Worm (Caenorhabditis elegans) whole organism, young adult: ENCODE results near the gene ZK856.16.

Experiments
- F23B12.7 ChIP-seq: sonication (generic microtip); optimal IDR thresholded peaks from 2 replicates; lab custom pipeline; 2017; ENCODE audit warnings: missing genetic modification characterization, mild to moderate bottlenecking, missing compliant biosample characterization, antibody characterized with exemption, moderate library complexity; ENCODE audit not compliant: insufficient read depth
- F49E8.2 ChIP-seq: sonication (generic microtip); optimal IDR thresholded peaks from 3 replicates; lab custom pipeline; 2017; ENCODE audit warnings: missing genetic modification characterization, mild to moderate bottlenecking, missing compliant biosample characterization, antibody characterized with exemption, moderate library complexity; ENCODE audit not compliant: insufficient read depth
- K11D2.4 ChIP-seq: fragments of 200-800 bp; sonication (Bioruptor generic); IDR thresholded peaks from 2 replicates; pipeline ENCODE4 v1.3.6; 2022; ENCODE audit warnings: missing genetic modification reagents, missing genetic modification characterization, missing compliant biosample characterization
- ceh-58 ChIP-seq: fragments of 200-800 bp; sonication (Bioruptor generic); IDR thresholded peaks from 2 replicates; pipeline ENCODE4 v1.3.6; 2022; ENCODE audit warnings: missing genetic modification characterization, missing compliant biosample characterization
- lin-40 ChIP-seq: sonication (generic microtip); optimal IDR thresholded peaks from 2 replicates; lab custom pipeline; 2016; ENCODE audit warnings: missing genetic modification characterization, mild to moderate bottlenecking, missing compliant biosample characterization, missing genotype, missing genetic modification reagents
- nfya-1 ChIP-seq: sonication (generic microtip); optimal IDR thresholded peaks from 2 replicates; lab custom pipeline; 2017; ENCODE audit warnings: antibody characterized with exemption, missing compliant biosample characterization, missing genetic modification characterization, borderline replicate concordance; ENCODE audit not compliant: insufficient read depth
- pha-4 ChIP-seq: fragments of 150-350 bp; sonication (generic microtip); optimal IDR thresholded peaks from 2 replicates; lab custom pipeline; 2014; ENCODE audit warnings: missing biosample characterization, missing genetic modification reagents, missing genetic modification characterization
- snpc-4 ChIP-seq, 5 experiments: fragments of 150-350 bp in 1 of 5; sonication (generic microtip) in 4 of 5; optimal IDR thresholded peaks; 2 replicates each; lab custom pipeline; 2014 to 2018; ENCODE audit warnings: missing genetic modification characterization in 5 of 5, missing biosample characterization in 3 of 5, antibody characterized with exemption in 2 of 5, mild to moderate bottlenecking in 2 of 5, missing compliant biosample characterization in 2 of 5, missing genotype in 2 of 5, moderate library complexity in 2 of 5, missing genetic modification reagents in 1 of 5
- tlf-1 ChIP-seq: fragments of 200-800 bp; sonication (Bioruptor generic); optimal IDR thresholded peaks from 2 replicates; lab custom pipeline; 2018; ENCODE audit warnings: mild to moderate bottlenecking, missing genetic modification characterization, missing compliant biosample characterization
- unc-62 ChIP-seq: fragments of 150-350 bp; optimal IDR thresholded peaks from 2 replicates; lab custom pipeline; 2014; ENCODE audit warnings: missing biosample characterization, missing genetic modification reagents, missing genetic modification characterization
- ztf-26 ChIP-seq: sonication (generic microtip); optimal IDR thresholded peaks from 2 replicates; lab custom pipeline; 2017; ENCODE audit warnings: missing genetic modification characterization, missing compliant biosample characterization

DNA sequence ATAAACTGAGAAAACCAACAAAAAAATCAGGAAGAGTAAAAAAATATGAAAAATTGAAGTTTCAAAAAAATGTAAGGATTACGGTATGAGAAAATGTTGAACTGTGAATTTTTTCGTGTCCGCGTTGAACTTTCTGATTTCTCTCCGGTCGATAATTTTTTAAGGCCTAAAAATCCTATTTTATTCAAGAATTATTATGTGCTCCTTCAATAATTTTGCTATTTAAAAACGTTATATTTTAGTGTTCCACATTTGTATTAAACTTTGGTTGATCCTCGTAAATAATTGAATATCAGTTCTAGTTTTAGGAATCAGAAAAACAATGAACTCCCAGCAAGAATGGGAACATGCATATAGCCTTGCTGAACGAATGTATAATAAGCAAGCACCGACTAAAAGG is 7.2 kb upstream of the ZK856.16 start, which contains the start of gene hpo-40:
- TF ChIP-seq tlf-1 (no peak), unc-62 (GFP tag; lab: Kevin White, UChicago) (no peak), K11D2.4 (no peak), pha-4 (tag; lab: Kevin White, UChicago) (no peak), ztf-26 (tag; lab: Kevin White, UChicago) (no peak), ceh-58 (no peak), nfya-1 (tag; lab: Kevin White, UChicago) (no peak), snpc-4 (GFP tag; optimal IDR thresholded peaks at IDR 0.05; lab: Kevin White, UChicago) (no peak), snpc-4 (tag; optimal IDR thresholded peaks at IDR 0.05; lab: Kevin White, UChicago) (no peak), F23B12.7 (tag; lab: Kevin White, UChicago) (no peak), lin-40 (no peak), F49E8.2 (tag; lab: Kevin White, UChicago) (no peak)
